Fruit fly (Drosophila melanogaster) whole organism, embryonic: ENCODE data around the gene CG9674.

Source experiments
- CG10274 ChIP-seq: fragments of 200-800 bp; sonication (Bioruptor generic); optimal IDR thresholded peaks from 3 replicates; lab custom pipeline; 2017; ENCODE audit warnings: missing biosample characterization, mild to moderate bottlenecking, missing genetic modification characterization
- CG10431 ChIP-seq: fragments of 200-800 bp; sonication (Bioruptor generic); optimal IDR thresholded peaks from 3 replicates; lab custom pipeline; 2018; ENCODE audit warnings: missing biosample characterization, mild to moderate bottlenecking, missing genetic modification characterization
- CG11085 ChIP-seq: fragments of 200-800 bp; sonication (Bioruptor generic); IDR thresholded peaks from 2 replicates; pipeline ENCODE4 v1.3.6; 2022; ENCODE audit warnings: missing biosample characterization, missing genetic modification characterization
- CG12744 ChIP-seq: fragments of 200-800 bp; sonication (Bioruptor generic); optimal IDR thresholded peaks from 2 replicates; lab custom pipeline; 2016; ENCODE audit warnings: missing biosample characterization, missing genetic modification characterization
- CG13287 ChIP-seq: fragments of 200-800 bp; sonication (Bioruptor generic); IDR thresholded peaks from 2 replicates; pipeline ENCODE4 v1.3.6; 2022; ENCODE audit warnings: missing biosample characterization, missing genetic modification characterization; ENCODE audit not compliant: partially characterized antibody
- CG15696 ChIP-seq: fragments of 200-800 bp; sonication (Bioruptor generic); optimal IDR thresholded peaks from 2 replicates; lab custom pipeline; 2019; ENCODE audit warnings: missing biosample characterization, mild to moderate bottlenecking, missing genetic modification characterization, moderate library complexity
- CG33557 ChIP-seq: fragments of 200-800 bp; sonication (Bioruptor generic); optimal IDR thresholded peaks from 2 replicates; lab custom pipeline; 2019; ENCODE audit warnings: missing biosample characterization, mild to moderate bottlenecking, missing genetic modification characterization, moderate library complexity
- CG34224 ChIP-seq: fragments of 200-800 bp; sonication (Bioruptor generic); IDR thresholded peaks from 3 replicates; pipeline ENCODE4 v1.3.6; 2022; ENCODE audit warnings: missing biosample characterization, missing genetic modification characterization; ENCODE audit not compliant: partially characterized antibody
- CG8089 ChIP-seq: fragments of 200-800 bp; sonication (Bioruptor generic); optimal IDR thresholded peaks from 3 replicates; lab custom pipeline; 2016; ENCODE audit warnings: missing biosample characterization, missing genetic modification characterization
- CG8290 ChIP-seq, 3 experiments: fragments of 200-800 bp; sonication (Bioruptor generic); optimal IDR thresholded peaks; 2 replicates each; lab custom pipeline; 2016 to 2019; ENCODE audit warnings: missing biosample characterization in 3 of 3, missing genetic modification characterization in 3 of 3, mild to moderate bottlenecking in 2 of 3, moderate library complexity in 1 of 3
- CG9609 ChIP-seq: fragments of 200-800 bp; sonication (Bioruptor generic); optimal IDR thresholded peaks from 3 replicates; lab custom pipeline; 2016; ENCODE audit warnings: missing biosample characterization, missing genetic modification characterization
- CkIIα-i1 ChIP-seq: fragments of 200-800 bp; sonication (Bioruptor generic); IDR thresholded peaks from 2 replicates; pipeline ENCODE4 v1.3.6; 2022; ENCODE audit warnings: missing biosample characterization, missing genetic modification characterization
- Dip3 ChIP-seq: fragments of 200-800 bp; sonication (Bioruptor generic); optimal IDR thresholded peaks from 3 replicates; lab custom pipeline; 2016; ENCODE audit warnings: missing biosample characterization, missing genetic modification characterization
- Dll ChIP-seq: fragments of 200-800 bp; sonication (Bioruptor generic); IDR thresholded peaks from 4 replicates; pipeline ENCODE4 v1.3.6; 2022; ENCODE audit warnings: missing biosample characterization, missing genetic modification characterization; ENCODE audit not compliant: partially characterized antibody
- Doc3 ChIP-seq: fragments of 200-800 bp; sonication (Bioruptor generic); IDR thresholded peaks from 3 replicates; pipeline ENCODE4 v1.3.6; 2022; ENCODE audit warnings: missing biosample characterization, missing genetic modification characterization; ENCODE audit not compliant: partially characterized antibody
- Dref ChIP-seq: fragments of 200-800 bp; sonication (Bioruptor generic); IDR thresholded peaks from 2 replicates; pipeline ENCODE4 v1.3.6; 2022; ENCODE audit warnings: missing biosample characterization, missing genetic modification characterization
- Drgx ChIP-seq: fragments of 200-800 bp; sonication (Bioruptor generic); IDR thresholded peaks from 2 replicates; pipeline ENCODE4 v1.3.6; 2022; ENCODE audit warnings: missing biosample characterization, missing genetic modification characterization
- Eip74EF ChIP-seq, 2 experiments: fragments of 200-800 bp in 1 of 2; fragments of >200 bp in 1 of 2; sonication (Bioruptor generic) in 1 of 2; optimal IDR thresholded peaks; 2 replicates each; lab custom pipeline; 2017 to 2019; ENCODE audit warnings: missing biosample characterization in 2 of 2, missing genetic modification characterization in 2 of 2, mild to moderate bottlenecking in 1 of 2, moderate library complexity in 1 of 2
- Fer3 ChIP-seq: fragments of 200-800 bp; sonication (Bioruptor generic); optimal IDR thresholded peaks from 2 replicates; lab custom pipeline; 2018; ENCODE audit warnings: missing biosample characterization, mild to moderate bottlenecking, missing genetic modification characterization, moderate library complexity
- Gsc ChIP-seq: fragments of 200-800 bp; sonication (Bioruptor generic); IDR thresholded peaks from 2 replicates; pipeline ENCODE4 v1.3.6; 2022; ENCODE audit warnings: missing biosample characterization, missing genetic modification characterization
- Hey ChIP-seq: fragments of 200-800 bp; sonication (Bioruptor generic); optimal IDR thresholded peaks from 3 replicates; lab custom pipeline; 2018; ENCODE audit warnings: missing biosample characterization, mild to moderate bottlenecking, missing genetic modification characterization
- Hmr ChIP-seq: fragments of 200-800 bp; sonication (Bioruptor generic); optimal IDR thresholded peaks from 3 replicates; lab custom pipeline; 2017; ENCODE audit warnings: mild to moderate bottlenecking, missing biosample characterization, missing genetic modification reagents, missing genetic modification characterization
- Hr39 ChIP-seq: fragments of >200 bp; optimal IDR thresholded peaks from 2 replicates; lab custom pipeline; 2017
- Hr51 ChIP-seq, 2 experiments: fragments of 200-800 bp; sonication (Bioruptor generic); optimal IDR thresholded peaks; 2 replicates in 1 of 2; 3 replicates in 1 of 2; lab custom pipeline; 2016 to 2018; ENCODE audit warnings: missing biosample characterization in 2 of 2, missing genetic modification characterization in 2 of 2, mild to moderate bottlenecking in 1 of 2, moderate library complexity in 1 of 2
- Mes4 ChIP-seq: fragments of 200-800 bp; sonication (Bioruptor generic); optimal IDR thresholded peaks from 2 replicates; lab custom pipeline; 2016; ENCODE audit warnings: missing biosample characterization, missing genetic modification characterization
- NfI ChIP-seq: fragments of 200-800 bp; sonication (Bioruptor generic); optimal IDR thresholded peaks from 3 replicates; lab custom pipeline; 2018; ENCODE audit warnings: missing biosample characterization, mild to moderate bottlenecking, missing genetic modification characterization, moderate library complexity
- Spps ChIP-seq: fragments of 200-800 bp; sonication (Bioruptor generic); optimal IDR thresholded peaks from 2 replicates; lab custom pipeline; 2018; ENCODE audit warnings: missing biosample characterization, mild to moderate bottlenecking, missing genetic modification characterization
- TFAM ChIP-seq: fragments of 200-800 bp; sonication (Bioruptor generic); optimal IDR thresholded peaks from 2 replicates; lab custom pipeline; 2017; ENCODE audit warnings: missing biosample characterization, missing genetic modification characterization, inconsistent platforms
- abd-A ChIP-seq: fragments of 200-800 bp; sonication (Bioruptor generic); optimal IDR thresholded peaks from 3 replicates; lab custom pipeline; 2019; ENCODE audit warnings: missing biosample characterization, mild to moderate bottlenecking, missing genetic modification characterization, moderate library complexity
- aop ChIP-seq: fragments of 200-800 bp; sonication (Bioruptor generic); IDR thresholded peaks from 2 replicates; pipeline ENCODE4 v1.3.6; 2022; ENCODE audit warnings: missing biosample characterization, missing genetic modification characterization
- bowl ChIP-seq: fragments of 200-800 bp; sonication (Bioruptor generic); IDR thresholded peaks from 2 replicates; pipeline ENCODE4 v1.3.6; 2022; ENCODE audit warnings: missing biosample characterization, missing genetic modification characterization
- ci ChIP-seq: fragments of 200-800 bp; sonication (Bioruptor generic); IDR thresholded peaks from 3 replicates; pipeline ENCODE4 v1.3.6; 2022; ENCODE audit warnings: missing biosample characterization, missing genetic modification characterization
- dan ChIP-seq: fragments of 200-800 bp; sonication (Bioruptor generic); IDR thresholded peaks from 2 replicates; pipeline ENCODE4 v1.3.6; 2022; ENCODE audit warnings: missing biosample characterization, missing genetic modification characterization
- dimm ChIP-seq: fragments of 200-800 bp; sonication (Bioruptor generic); IDR thresholded peaks from 2 replicates; pipeline ENCODE4 v1.3.6; 2022; ENCODE audit warnings: missing biosample characterization, missing genetic modification characterization
- dmrt11E ChIP-seq: fragments of 200-800 bp; sonication (Bioruptor generic); optimal IDR thresholded peaks from 3 replicates; lab custom pipeline; 2018; ENCODE audit warnings: missing biosample characterization, mild to moderate bottlenecking, missing genetic modification characterization, moderate library complexity
- dysf ChIP-seq: fragments of 200-800 bp; sonication (Bioruptor generic); IDR thresholded peaks from 3 replicates; pipeline ENCODE4 v1.3.6; 2022; ENCODE audit warnings: missing biosample characterization, missing genetic modification characterization
- ems ChIP-seq: fragments of 200-800 bp; sonication (Bioruptor generic); optimal IDR thresholded peaks from 3 replicates; lab custom pipeline; 2016; ENCODE audit warnings: missing biosample characterization, missing genetic modification characterization
- esg ChIP-seq: fragments of 200-800 bp; sonication (Bioruptor generic); conservative IDR thresholded peaks from 2 replicates; pipeline ENCODE4 v1.3.6; 2022; ENCODE audit warnings: missing biosample characterization, missing genetic modification characterization
- eyg ChIP-seq: fragments of 200-800 bp; sonication (Bioruptor generic); optimal IDR thresholded peaks from 3 replicates; lab custom pipeline; 2016; ENCODE audit warnings: missing biosample characterization, missing genetic modification characterization
- fd3F ChIP-seq: fragments of 200-800 bp; sonication (Bioruptor generic); optimal IDR thresholded peaks from 2 replicates; lab custom pipeline; 2018; ENCODE audit warnings: missing biosample characterization, mild to moderate bottlenecking, missing genetic modification characterization, moderate library complexity
- gcm ChIP-seq: fragments of 200-800 bp; sonication (Bioruptor generic); optimal IDR thresholded peaks from 2 replicates; lab custom pipeline; 2019; ENCODE audit warnings: missing biosample characterization, mild to moderate bottlenecking, missing genetic modification characterization, moderate library complexity
- h ChIP-seq: fragments of >200 bp; optimal IDR thresholded peaks from 2 replicates; lab custom pipeline; 2017
- hth ChIP-seq: fragments of >200 bp; optimal IDR thresholded peaks from 2 replicates; lab custom pipeline; 2017; ENCODE audit warnings: inconsistent platforms
- lilli ChIP-seq: fragments of 200-800 bp; sonication (Bioruptor generic); optimal IDR thresholded peaks from 3 replicates; lab custom pipeline; 2016; ENCODE audit warnings: missing biosample characterization, missing genetic modification characterization
- lmd ChIP-seq: fragments of 200-800 bp; sonication (Bioruptor generic); IDR thresholded peaks from 2 replicates; pipeline ENCODE4 v1.3.6; 2022; ENCODE audit warnings: missing biosample characterization, missing genetic modification characterization
- nerfin-2 ChIP-seq: fragments of 200-800 bp; sonication (Bioruptor generic); IDR thresholded peaks from 2 replicates; pipeline ENCODE4 v1.3.6; 2022; ENCODE audit warnings: missing biosample characterization, missing genetic modification characterization; ENCODE audit not compliant: partially characterized antibody
- org-1 ChIP-seq: fragments of 200-800 bp; sonication (Bioruptor generic); optimal IDR thresholded peaks from 2 replicates; lab custom pipeline; 2017; ENCODE audit warnings: missing biosample characterization, missing genetic modification characterization
- schlank ChIP-seq: fragments of 200-800 bp; sonication (Bioruptor generic); optimal IDR thresholded peaks from 2 replicates; lab custom pipeline; 2018; ENCODE audit warnings: missing biosample characterization, mild to moderate bottlenecking, missing genetic modification characterization
- sens-2 ChIP-seq: fragments of 200-800 bp; sonication (Bioruptor generic); IDR thresholded peaks from 2 replicates; pipeline ENCODE4 v1.3.6; 2022; ENCODE audit warnings: missing biosample characterization, missing genetic modification characterization
- seq ChIP-seq: fragments of 200-800 bp; sonication (Bioruptor generic); IDR thresholded peaks from 2 replicates; pipeline ENCODE4 v1.3.6; 2022; ENCODE audit warnings: missing biosample characterization, missing genetic modification characterization
- tgo ChIP-seq: fragments of 200-800 bp; sonication (Bioruptor generic); IDR thresholded peaks from 3 replicates; pipeline ENCODE4 v1.3.6; 2022; ENCODE audit warnings: missing biosample characterization, missing genetic modification characterization
- wek ChIP-seq: fragments of 200-800 bp; sonication (Bioruptor generic); optimal IDR thresholded peaks from 3 replicates; lab custom pipeline; 2018; ENCODE audit warnings: missing biosample characterization, mild to moderate bottlenecking, missing genetic modification characterization, moderate library complexity

The CG9674 gene

dm6 chr3L:16808139-16808538 is 608 bp upstream of the CG9674 start (continued):
- peak; percentile 59 for TF ChIP-seq abd-A (tag; lab: Kevin White, UChicago)
- TF ChIP-seq Hr51 (GFP tag; optimal IDR thresholded peaks at IDR 0.05; lab: Kevin White, UChicago) = peak in 1 of 2 experiments; percentile 2
- TF ChIP-seq CG12744 (GFP tag; lab: Kevin White, UChicago) = peak; percentile 11
- no peak for TF ChIP-seq Drgx (GFP tag; lab: Robert Waterston, UW)
- no peak for TF ChIP-seq lmd (GFP tag; lab: Robert Waterston, UW)
- TF ChIP-seq nerfin-2 (GFP tag; lab: Robert Waterston, UW) = 0 out of 2 replicates have a peak, but pooled peaks have one; percentile 39
- TF ChIP-seq dysf (GFP tag; lab: Robert Waterston, UW) = no peak
- no peak for TF ChIP-seq seq
- TF ChIP-seq fd3F (GFP tag; lab: Kevin White, UChicago) = no peak
- no peak for TF ChIP-seq ci (GFP tag; lab: Robert Waterston, UW)
- no peak for TF ChIP-seq tgo (GFP tag; lab: Robert Waterston, UW)
- TF ChIP-seq gcm (GFP tag; lab: Kevin White, UChicago) = no peak
- no peak for TF ChIP-seq CG15696 (tag; lab: Kevin White, UChicago)
- TF ChIP-seq eyg (GFP tag; lab: Kevin White, UChicago) = no peak
- TF ChIP-seq Hey = no peak
- TF ChIP-seq dimm (GFP tag; lab: Robert Waterston, UW) = no peak
- no peak for TF ChIP-seq CG11085 (GFP tag; lab: Robert Waterston, UW)
- TF ChIP-seq TFAM (GFP tag; lab: Kevin White, UChicago) = no peak
- TF ChIP-seq Eip74EF (GFP tag; optimal IDR thresholded peaks at IDR 0.05; lab: Kevin White, UChicago) = no peak
- TF ChIP-seq lilli (GFP tag; lab: Kevin White, UChicago) = peak; percentile 6
- TF ChIP-seq Doc3 (GFP tag; lab: Robert Waterston, UW) = no peak
- TF ChIP-seq bowl (GFP tag; lab: Robert Waterston, UW) = no peak
- TF ChIP-seq CG34224 = no peak
- no peak for TF ChIP-seq sens-2
- no peak for TF ChIP-seq dmrt11E
- no peak for TF ChIP-seq Dip3
- no peak for TF ChIP-seq Gsc
- peak; percentile 24 for TF ChIP-seq CG9609 (GFP tag; lab: Kevin White, UChicago)
- TF ChIP-seq esg (GFP tag; lab: Robert Waterston, UW) = no peak
- TF ChIP-seq schlank (tag; lab: Kevin White, UChicago) = no peak
- TF ChIP-seq CkIIα-i1 (GFP tag; lab: Robert Waterston, UW) = no peak
- TF ChIP-seq CG33557 (GFP tag; lab: Kevin White, UChicago) = no peak
- no peak for TF ChIP-seq CG10274 (GFP tag; lab: Kevin White, UChicago)
- TF ChIP-seq CG8089 (GFP tag; lab: Kevin White, UChicago) = peak; percentile 18
- peak; percentile 59 for TF ChIP-seq Hmr
- TF ChIP-seq Fer3 = peak; percentile 1
- peak; percentile 50; the same call in 1 of the 2 replicates for TF ChIP-seq CG13287 (GFP tag; lab: Robert Waterston, UW)
- TF ChIP-seq h (lab: Kevin White, UChicago) = no peak
- TF ChIP-seq hth = no peak
- TF ChIP-seq CG10431 (GFP tag; lab: Kevin White, UChicago) = no peak
- no peak for TF ChIP-seq Mes4 (GFP tag; lab: Kevin White, UChicago)
- TF ChIP-seq ems = no peak
- no peak for TF ChIP-seq org-1 (GFP tag; lab: Kevin White, UChicago)
- TF ChIP-seq CG8290 (GFP tag; optimal IDR thresholded peaks at IDR 0.05; lab: Kevin White, UChicago) = peak; percentile 72
- TF ChIP-seq CG8290 (tag; optimal IDR thresholded peaks at IDR 0.05; lab: Kevin White, UChicago) = peak in 1 of 2 experiments; percentile 69
- no peak for TF ChIP-seq wek
- TF ChIP-seq Hr39 (lab: Kevin White, UChicago) = no peak
- TF ChIP-seq Spps = no peak
- TF ChIP-seq NfI (GFP tag; lab: Kevin White, UChicago) = no peak
- TF ChIP-seq Dll = no peak
- TF ChIP-seq aop (GFP tag; lab: Robert Waterston, UW) = no peak
- no peak for TF ChIP-seq dan (GFP tag; lab: Robert Waterston, UW)
- TF ChIP-seq Dref (GFP tag; lab: Robert Waterston, UW) = no peak
